Worm (Caenorhabditis elegans) whole organism, early embryonic: ENCODE results near the gene C24H11.1.

Experiments used
- B0310.2 ChIP-seq: sonication (generic microtip); optimal IDR thresholded peaks from 2 replicates; lab custom pipeline; 2016; ENCODE audit warnings: mild to moderate bottlenecking, missing genetic modification characterization, missing compliant biosample characterization
- F13C5.2 ChIP-seq: sonication (generic microtip); optimal IDR thresholded peaks from 2 replicates; lab custom pipeline; 2017; ENCODE audit warnings: mild to moderate bottlenecking, missing genetic modification characterization, inconsistent platforms, missing compliant biosample characterization
- aly-1 ChIP-seq: sonication (generic microtip); optimal IDR thresholded peaks from 2 replicates; lab custom pipeline; 2016; ENCODE audit warnings: missing genetic modification characterization, missing compliant biosample characterization
- ama-1 ChIP-seq: fragments of 150-350 bp; optimal IDR thresholded peaks from 2 replicates; lab custom pipeline; 2014
- ceh-13 ChIP-seq: fragments of 200-800 bp; sonication (Bioruptor generic); optimal IDR thresholded peaks from 2 replicates; lab custom pipeline; 2018; ENCODE audit warnings: mild to moderate bottlenecking, missing genetic modification characterization, missing compliant biosample characterization
- ceh-36 ChIP-seq: sonication (generic microtip); optimal IDR thresholded peaks from 2 replicates; lab custom pipeline; 2016; ENCODE audit warnings: missing genetic modification characterization, inconsistent platforms, missing compliant biosample characterization
- ets-7 ChIP-seq: sonication (generic microtip); optimal IDR thresholded peaks from 2 replicates; lab custom pipeline; 2016; ENCODE audit warnings: missing genotype, missing genetic modification characterization, missing compliant biosample characterization
- flt-1 ChIP-seq: fragments of 200-800 bp; sonication (Bioruptor generic); IDR thresholded peaks from 2 replicates; pipeline ENCODE4 v1.3.6; 2022; ENCODE audit warnings: missing genetic modification characterization, missing compliant biosample characterization
- hmbx-1 ChIP-seq: sonication (generic microtip); optimal IDR thresholded peaks from 2 replicates; lab custom pipeline; 2016; ENCODE audit warnings: mild to moderate bottlenecking, missing genetic modification characterization, missing compliant biosample characterization
- hmg-4 ChIP-seq: fragments of 200-800 bp; sonication (Bioruptor generic); optimal IDR thresholded peaks from 2 replicates; lab custom pipeline; 2018; ENCODE audit warnings: mild to moderate bottlenecking, missing genetic modification characterization, missing compliant biosample characterization
- hnd-1 ChIP-seq: sonication (generic microtip); optimal IDR thresholded peaks from 2 replicates; lab custom pipeline; 2016; ENCODE audit warnings: missing genetic modification characterization, missing compliant biosample characterization
- pes-1 ChIP-seq: fragments of 200-800 bp; sonication (Bioruptor generic); IDR thresholded peaks from 2 replicates; pipeline ENCODE4 v1.3.6; 2022; ENCODE audit warnings: missing genetic modification reagents, missing genetic modification characterization, missing compliant biosample characterization
- scrt-1 ChIP-seq: fragments of 200-800 bp; sonication (Bioruptor generic); IDR thresholded peaks from 2 replicates; pipeline ENCODE4 v1.3.6; 2022; ENCODE audit warnings: missing genetic modification characterization, missing compliant biosample characterization
- sea-1 ChIP-seq: fragments of 200-800 bp; sonication (Bioruptor generic); conservative IDR thresholded peaks from 2 replicates; pipeline ENCODE4 v1.3.6; 2022; ENCODE audit warnings: missing genetic modification characterization, missing compliant biosample characterization
- tbx-11 ChIP-seq: fragments of 200-800 bp; sonication (Bioruptor generic); IDR thresholded peaks from 2 replicates; pipeline ENCODE4 v1.3.6; 2022; ENCODE audit warnings: missing genetic modification characterization, missing compliant biosample characterization
- tbx-37 ChIP-seq: fragments of 200-800 bp; sonication (Bioruptor generic); conservative IDR thresholded peaks from 2 replicates; pipeline ENCODE4 v1.3.6; 2022; ENCODE audit warnings: missing genetic modification reagents, missing genetic modification characterization, missing compliant biosample characterization
- tra-4 ChIP-seq: sonication (generic microtip); optimal IDR thresholded peaks from 2 replicates; lab custom pipeline; 2017; ENCODE audit warnings: missing genetic modification characterization, missing compliant biosample characterization

The C24H11.1 gene

ce11 chrIII:11811839-11812238, 24.4 kb downstream of the C24H11.1 start:
- TF ChIP-seq ets-7 (tag; lab: Kevin White, UChicago) (no peak), ceh-36 (tag; lab: Kevin White, UChicago) (no peak), ceh-13 (GFP tag; lab: Kevin White, UChicago) (no peak), ama-1 (lab: Kevin White, UChicago) (no peak), tra-4 (tag; lab: Kevin White, UChicago) (no peak), sea-1 (GFP tag; lab: Robert Waterston, UW) (no peak), hmg-4 (GFP tag; lab: Kevin White, UChicago) (no peak), flt-1 (GFP tag; lab: Robert Waterston, UW) (no peak), hmbx-1 (tag; lab: Kevin White, UChicago) (no peak), tbx-11 (GFP tag; lab: Robert Waterston, UW) (no peak), F13C5.2 (tag; lab: Kevin White, UChicago) (no peak), scrt-1 (GFP tag; lab: Robert Waterston, UW) (no peak), B0310.2 (no peak), tbx-37 (GFP tag; lab: Robert Waterston, UW) (no peak), hnd-1 (tag; lab: Kevin White, UChicago) (no peak), pes-1 (GFP tag; lab: Robert Waterston, UW) (no peak), aly-1 (tag; lab: Kevin White, UChicago) (no peak)

DNA sequence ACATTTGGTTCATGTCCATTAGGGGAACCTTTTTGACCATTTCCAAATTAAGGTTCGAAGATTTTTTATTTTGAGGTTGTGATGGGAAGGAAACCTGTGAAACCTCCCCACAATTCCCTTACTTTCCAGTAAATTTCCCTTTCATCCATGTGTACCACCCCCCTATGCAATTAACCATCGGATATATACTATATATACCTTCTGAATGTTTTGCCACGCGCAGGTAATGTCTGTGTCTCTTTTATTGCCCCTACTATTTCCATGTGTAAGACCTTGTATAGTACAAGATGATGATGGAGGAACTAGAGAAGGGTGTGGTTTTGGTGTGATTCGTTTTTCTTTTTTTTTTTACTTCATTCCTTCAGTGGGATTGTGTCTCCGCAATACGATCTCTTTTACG, 27.2 kb downstream of the C24H11.1 start:
- TF ChIP-seq aly-1 (tag; lab: Kevin White, UChicago), result no peak
- TF ChIP-seq hmbx-1 (tag; lab: Kevin White, UChicago), result no peak
- TF ChIP-seq flt-1 (GFP tag; lab: Robert Waterston, UW), result no peak
- no peak for TF ChIP-seq pes-1 (GFP tag; lab: Robert Waterston, UW)
- TF ChIP-seq ama-1 (lab: Kevin White, UChicago), result no peak
- no peak for TF ChIP-seq B0310.2
- no peak for TF ChIP-seq tbx-37 (GFP tag; lab: Robert Waterston, UW)
- no peak for TF ChIP-seq ceh-36 (tag; lab: Kevin White, UChicago)
- TF ChIP-seq tra-4 (tag; lab: Kevin White, UChicago), result no peak
- no peak for TF ChIP-seq sea-1 (GFP tag; lab: Robert Waterston, UW)
- no peak for TF ChIP-seq ceh-13 (GFP tag; lab: Kevin White, UChicago)
- TF ChIP-seq scrt-1 (GFP tag; lab: Robert Waterston, UW), result no peak
- TF ChIP-seq tbx-11 (GFP tag; lab: Robert Waterston, UW), result no peak
- no peak for TF ChIP-seq ets-7 (tag; lab: Kevin White, UChicago)
- TF ChIP-seq F13C5.2 (tag; lab: Kevin White, UChicago), result no peak
- no peak for TF ChIP-seq hmg-4 (GFP tag; lab: Kevin White, UChicago)
- TF ChIP-seq hnd-1 (tag; lab: Kevin White, UChicago), result no peak

DNA sequence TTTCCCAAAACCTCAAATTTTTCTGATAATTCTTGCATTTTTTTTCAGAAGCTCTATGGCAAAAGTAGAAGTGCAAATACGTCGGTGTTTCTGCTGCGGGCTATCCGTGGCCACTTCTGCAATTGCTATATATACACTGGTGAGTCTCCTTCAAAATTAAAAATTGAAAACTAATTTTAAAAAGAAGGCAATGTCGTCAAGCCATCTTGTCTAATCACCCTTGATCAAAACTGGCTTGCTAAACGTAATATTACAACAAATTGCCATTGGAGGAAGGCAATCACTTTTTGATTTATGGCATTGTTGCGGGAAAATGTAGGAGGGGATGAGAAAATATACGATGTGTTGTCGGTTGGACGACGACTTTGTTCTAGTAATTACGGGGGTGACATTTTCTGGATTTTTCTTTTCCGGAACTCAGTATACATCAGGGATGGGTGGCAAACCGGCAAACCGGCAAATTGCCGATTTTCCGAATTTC, 29.1 kb downstream of the C24H11.1 start, which contains the start of gene C18D11.1:
C18D11.1 (plus strand) TSS at position 51 of the 481 bp plus-strand sequence.
- TF ChIP-seq B0310.2, result no peak
- TF ChIP-seq pes-1 (GFP tag; lab: Robert Waterston, UW), result no peak
- TF ChIP-seq hmbx-1 (tag; lab: Kevin White, UChicago), result no peak

ce11 chrIII:11817865-11818264, 30.4 kb downstream of the C24H11.1 start:
- TF ChIP-seq B0310.2 (no peak), ama-1 (lab: Kevin White, UChicago) (no peak)

DNA sequence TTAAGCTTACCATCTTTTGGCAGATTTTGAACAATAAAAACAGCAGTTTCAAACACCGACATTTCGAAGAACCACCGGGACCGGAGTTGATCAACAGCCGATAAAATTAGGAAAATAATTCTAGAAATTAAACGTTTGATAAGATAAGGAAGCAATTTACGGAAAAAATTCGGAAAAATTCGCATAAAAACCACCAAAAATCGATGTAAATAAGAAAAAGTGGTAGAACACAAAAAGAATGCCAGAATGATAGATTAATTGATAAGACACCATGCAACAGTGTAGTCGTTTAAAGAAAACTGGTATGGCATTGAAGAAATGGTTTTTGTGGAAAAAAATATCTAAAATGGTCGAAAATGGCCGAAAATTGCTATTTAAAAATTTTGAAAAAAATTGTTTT, 34.9 kb downstream of the C24H11.1 start, which contains the start of gene maa-1:
maa-1 (minus strand) TSS at position 120 of the 400 bp plus-strand sequence.
- TF ChIP-seq hmbx-1 (tag; lab: Kevin White, UChicago) (no peak), tbx-11 (GFP tag; lab: Robert Waterston, UW) (no peak), ceh-36 (tag; lab: Kevin White, UChicago) (no peak), flt-1 (GFP tag; lab: Robert Waterston, UW) (no peak), tra-4 (tag; lab: Kevin White, UChicago) (no peak), pes-1 (GFP tag; lab: Robert Waterston, UW) (no peak), hnd-1 (tag; lab: Kevin White, UChicago) (no peak), ama-1 (lab: Kevin White, UChicago) (no peak), aly-1 (tag; lab: Kevin White, UChicago) (no peak)

- TF ChIP-seq sea-1 (GFP tag; lab: Robert Waterston, UW), result no peak
- TF ChIP-seq ama-1 (lab: Kevin White, UChicago), result no peak
- peak; percentile 64 for TF ChIP-seq F13C5.2 (tag; lab: Kevin White, UChicago)
Observed at ce11 chrIII:11823260-11823659, 35.8 kb downstream of the C24H11.1 start, which contains the start of gene C18D11.3. C18D11.3 (plus strand) TSS chrIII:11823448.

ce11 chrIII:11824088-11824487, 36.6 kb downstream of the C24H11.1 start:
- no peak for TF ChIP-seq ama-1 (lab: Kevin White, UChicago)
- no peak for TF ChIP-seq ets-7 (tag; lab: Kevin White, UChicago)
- TF ChIP-seq tra-4 (tag; lab: Kevin White, UChicago), result no peak
- TF ChIP-seq sea-1 (GFP tag; lab: Robert Waterston, UW), result no peak
- TF ChIP-seq hnd-1 (tag; lab: Kevin White, UChicago), result no peak
- no peak for TF ChIP-seq ceh-13 (GFP tag; lab: Kevin White, UChicago)
- TF ChIP-seq F13C5.2 (tag; lab: Kevin White, UChicago), result no peak
- TF ChIP-seq tbx-37 (GFP tag; lab: Robert Waterston, UW), result no peak
- no peak for TF ChIP-seq B0310.2
- TF ChIP-seq tbx-11 (GFP tag; lab: Robert Waterston, UW), result no peak
- no peak for TF ChIP-seq ceh-36 (tag; lab: Kevin White, UChicago)
- no peak for TF ChIP-seq pes-1 (GFP tag; lab: Robert Waterston, UW)
- no peak for TF ChIP-seq hmbx-1 (tag; lab: Kevin White, UChicago)
- no peak for TF ChIP-seq hmg-4 (GFP tag; lab: Kevin White, UChicago)
- TF ChIP-seq flt-1 (GFP tag; lab: Robert Waterston, UW), result no peak
- no peak for TF ChIP-seq scrt-1 (GFP tag; lab: Robert Waterston, UW)
- no peak for TF ChIP-seq aly-1 (tag; lab: Kevin White, UChicago)
